Fruit fly (Drosophila melanogaster) whole organism, embryonic: ENCODE data around the gene CG2533.

Source experiments
- Adf1 ChIP-seq: fragments of 200-800 bp; sonication (Bioruptor generic); IDR thresholded peaks from 2 replicates; pipeline ENCODE4 v1.3.6; 2022; ENCODE audit warnings: missing biosample characterization, missing genetic modification characterization
- CG10209 ChIP-seq: fragments of 200-800 bp; sonication (Bioruptor generic); optimal IDR thresholded peaks from 3 replicates; lab custom pipeline; 2017; ENCODE audit warnings: missing biosample characterization, mild to moderate bottlenecking, missing genetic modification characterization, missing genetic modification reagents
- CG10565 ChIP-seq: fragments of 200-800 bp; sonication (Bioruptor generic); optimal IDR thresholded peaks from 3 replicates; lab custom pipeline; 2016; ENCODE audit warnings: missing biosample characterization, mild to moderate bottlenecking, missing genetic modification characterization
- CG12071 ChIP-seq: fragments of 200-800 bp; sonication (Bioruptor generic); optimal IDR thresholded peaks from 3 replicates; lab custom pipeline; 2018; ENCODE audit warnings: missing biosample characterization, mild to moderate bottlenecking, missing genetic modification characterization
- CG16863 ChIP-seq: fragments of 200-800 bp; sonication (Bioruptor generic); optimal IDR thresholded peaks from 3 replicates; lab custom pipeline; 2016; ENCODE audit warnings: missing biosample characterization, missing genetic modification characterization
- CG17802 ChIP-seq: fragments of 200-800 bp; sonication (Bioruptor generic); optimal IDR thresholded peaks from 2 replicates; lab custom pipeline; 2018; ENCODE audit warnings: missing biosample characterization, mild to moderate bottlenecking, missing genetic modification characterization, moderate library complexity
- CG18599 ChIP-seq: fragments of 200-800 bp; sonication (Bioruptor generic); optimal IDR thresholded peaks from 3 replicates; lab custom pipeline; 2017; ENCODE audit warnings: missing biosample characterization, missing genetic modification characterization, mild to moderate bottlenecking, moderate library complexity, missing genetic modification reagents
- CG2129 ChIP-seq: fragments of 200-800 bp; sonication (Bioruptor generic); IDR thresholded peaks from 2 replicates; pipeline ENCODE4 v1.3.6; 2022; ENCODE audit warnings: missing biosample characterization, missing genetic modification characterization; ENCODE audit not compliant: partially characterized antibody
- CG31441 ChIP-seq: fragments of 200-800 bp; sonication (Bioruptor generic); IDR thresholded peaks from 2 replicates; pipeline ENCODE4 v1.3.6; 2022; ENCODE audit warnings: missing biosample characterization, missing genetic modification characterization
- CG32767 ChIP-seq: fragments of 200-800 bp; sonication (Bioruptor generic); IDR thresholded peaks from 2 replicates; pipeline ENCODE4 v1.3.6; 2022; ENCODE audit warnings: missing biosample characterization, missing genetic modification characterization
- CG32772 ChIP-seq: fragments of 200-800 bp; sonication (Bioruptor generic); IDR thresholded peaks from 2 replicates; pipeline ENCODE4 v1.3.6; 2022; ENCODE audit warnings: missing biosample characterization, missing genetic modification characterization
- CG34376 ChIP-seq: fragments of 200-800 bp; sonication (Bioruptor generic); optimal IDR thresholded peaks from 2 replicates; lab custom pipeline; 2018; ENCODE audit warnings: missing biosample characterization, mild to moderate bottlenecking, missing genetic modification characterization
- CG3847 ChIP-seq: fragments of 200-800 bp; sonication (Bioruptor generic); IDR thresholded peaks from 2 replicates; pipeline ENCODE4 v1.3.6; 2022; ENCODE audit warnings: missing biosample characterization, missing genetic modification characterization
- CG4282 ChIP-seq: fragments of 200-800 bp; sonication (Bioruptor generic); optimal IDR thresholded peaks from 2 replicates; lab custom pipeline; 2016; ENCODE audit warnings: missing biosample characterization, missing genetic modification characterization
- CG43689 ChIP-seq: fragments of 200-800 bp; sonication (Bioruptor generic); IDR thresholded peaks from 2 replicates; pipeline ENCODE4 v1.3.6; 2022; ENCODE audit warnings: missing biosample characterization, missing genetic modification characterization
- CG5953 ChIP-seq: fragments of 200-800 bp; sonication (Bioruptor generic); IDR thresholded peaks from 2 replicates; pipeline ENCODE4 v1.3.6; 2022; ENCODE audit warnings: missing biosample characterization, missing genetic modification characterization
- CG6654 ChIP-seq: fragments of 200-800 bp; sonication (Bioruptor generic); optimal IDR thresholded peaks from 2 replicates; lab custom pipeline; 2017; ENCODE audit warnings: missing biosample characterization, mild to moderate bottlenecking, missing genetic modification characterization
- CG7357 ChIP-seq: fragments of 200-800 bp; sonication (Bioruptor generic); IDR thresholded peaks from 3 replicates; pipeline ENCODE4 v1.3.6; 2022; ENCODE audit warnings: missing biosample characterization, missing genetic modification characterization
- CG8944 ChIP-seq: fragments of 200-800 bp; sonication (Bioruptor generic); optimal IDR thresholded peaks from 3 replicates; lab custom pipeline; 2016; ENCODE audit warnings: missing biosample characterization, missing genetic modification characterization
- Camta ChIP-seq: fragments of 200-800 bp; sonication (Bioruptor generic); optimal IDR thresholded peaks from 2 replicates; lab custom pipeline; 2016; ENCODE audit warnings: missing biosample characterization, missing genetic modification characterization
- CoRest ChIP-seq: fragments of 200-800 bp; sonication (Bioruptor generic); optimal IDR thresholded peaks from 3 replicates; lab custom pipeline; 2018; ENCODE audit warnings: missing biosample characterization, mild to moderate bottlenecking, missing genetic modification characterization, moderate library complexity
- CrebB ChIP-seq: fragments of 200-800 bp; sonication (Bioruptor generic); optimal IDR thresholded peaks from 3 replicates; lab custom pipeline; 2018; ENCODE audit warnings: missing biosample characterization, mild to moderate bottlenecking, missing genetic modification characterization
- Deaf1 ChIP-seq: fragments of 200-800 bp; optimal IDR thresholded peaks from 3 replicates; lab custom pipeline; 2019; ENCODE audit warnings: missing biosample characterization, mild to moderate bottlenecking, missing genetic modification characterization, moderate library complexity
- Dfd ChIP-seq, 2 experiments: fragments of >200 bp; optimal IDR thresholded peaks; 2 replicates each; lab custom pipeline; 2017; ENCODE audit warnings: missing biosample characterization in 2 of 2, missing genetic modification characterization in 2 of 2
- Dll ChIP-seq: fragments of 200-800 bp; sonication (Bioruptor generic); IDR thresholded peaks from 4 replicates; pipeline ENCODE4 v1.3.6; 2022; ENCODE audit warnings: missing biosample characterization, missing genetic modification characterization; ENCODE audit not compliant: partially characterized antibody
- Hand ChIP-seq: fragments of 200-800 bp; sonication (Bioruptor generic); optimal IDR thresholded peaks from 2 replicates; lab custom pipeline; 2017; ENCODE audit warnings: mild to moderate bottlenecking, missing biosample characterization, missing genetic modification reagents, missing genetic modification characterization
- HmgD ChIP-seq: fragments of 200-800 bp; sonication (Bioruptor generic); optimal IDR thresholded peaks from 3 replicates; lab custom pipeline; 2016; ENCODE audit warnings: missing biosample characterization, missing genetic modification characterization
- Hr51 ChIP-seq, 2 experiments: fragments of 200-800 bp; sonication (Bioruptor generic); optimal IDR thresholded peaks; 2 replicates in 1 of 2; 3 replicates in 1 of 2; lab custom pipeline; 2016 to 2018; ENCODE audit warnings: missing biosample characterization in 2 of 2, missing genetic modification characterization in 2 of 2, mild to moderate bottlenecking in 1 of 2, moderate library complexity in 1 of 2
- Hsf ChIP-seq: fragments of 200-800 bp; sonication (Bioruptor generic); optimal IDR thresholded peaks from 3 replicates; lab custom pipeline; 2016; ENCODE audit warnings: missing biosample characterization, missing genetic modification characterization
- Med ChIP-seq: fragments of 200-800 bp; sonication (Bioruptor generic); peaks from one replicate; lab custom pipeline; 2016; ENCODE audit warnings: missing biosample characterization, missing genetic modification characterization, mild to moderate bottlenecking, inconsistent platforms, moderate library complexity
- Nf-YA ChIP-seq: fragments of 200-800 bp; sonication (Bioruptor generic); IDR thresholded peaks from 2 replicates; pipeline ENCODE4 v1.3.6; 2022; ENCODE audit warnings: missing biosample characterization, missing genetic modification characterization
- Optix ChIP-seq: fragments of 200-800 bp; sonication (Bioruptor generic); IDR thresholded peaks from 3 replicates; pipeline ENCODE4 v1.3.6; 2022; ENCODE audit warnings: missing biosample characterization, missing genetic modification characterization
- caup ChIP-seq: fragments of 200-800 bp; sonication (Bioruptor generic); optimal IDR thresholded peaks from 3 replicates; lab custom pipeline; 2017; ENCODE audit warnings: missing biosample characterization, mild to moderate bottlenecking, missing genetic modification characterization, moderate library complexity; ENCODE audit not compliant: severe bottlenecking
- crc ChIP-seq: fragments of 200-800 bp; sonication (Bioruptor generic); optimal IDR thresholded peaks from 2 replicates; lab custom pipeline; 2016; ENCODE audit warnings: missing biosample characterization, missing genetic modification characterization
- eyg ChIP-seq: fragments of 200-800 bp; sonication (Bioruptor generic); optimal IDR thresholded peaks from 3 replicates; lab custom pipeline; 2016; ENCODE audit warnings: missing biosample characterization, missing genetic modification characterization
- fd3F ChIP-seq: fragments of 200-800 bp; sonication (Bioruptor generic); optimal IDR thresholded peaks from 2 replicates; lab custom pipeline; 2018; ENCODE audit warnings: missing biosample characterization, mild to moderate bottlenecking, missing genetic modification characterization, moderate library complexity
- gcm2 ChIP-seq: fragments of 200-800 bp; sonication (Bioruptor generic); optimal IDR thresholded peaks from 2 replicates; lab custom pipeline; 2016; ENCODE audit warnings: missing biosample characterization, missing genetic modification characterization
- gfzf ChIP-seq: fragments of 200-800 bp; sonication (Bioruptor generic); optimal IDR thresholded peaks from 2 replicates; lab custom pipeline; 2016; ENCODE audit warnings: missing biosample characterization, mild to moderate bottlenecking, missing genetic modification characterization, moderate library complexity
- hth ChIP-seq: fragments of >200 bp; optimal IDR thresholded peaks from 2 replicates; lab custom pipeline; 2017; ENCODE audit warnings: inconsistent platforms
- mam ChIP-seq: fragments of 200-800 bp; sonication (Bioruptor generic); optimal IDR thresholded peaks from 3 replicates; lab custom pipeline; 2016; ENCODE audit warnings: missing biosample characterization, missing genetic modification characterization
- pfk ChIP-seq: fragments of 200-800 bp; sonication (Bioruptor generic); optimal IDR thresholded peaks from 2 replicates; lab custom pipeline; 2018; ENCODE audit warnings: missing biosample characterization, mild to moderate bottlenecking, missing genetic modification characterization, moderate library complexity
- pum ChIP-seq: fragments of 200-800 bp; sonication (Bioruptor generic); optimal IDR thresholded peaks from 2 replicates; lab custom pipeline; 2016; ENCODE audit warnings: missing biosample characterization, missing genetic modification characterization
- sc ChIP-seq, 3 experiments: fragments of >200 bp in 2 of 3; fragments of 200-800 bp in 1 of 3; sonication (Bioruptor generic) in 1 of 3; optimal IDR thresholded peaks; 2 replicates in 2 of 3; 3 replicates in 1 of 3; lab custom pipeline; 2017; ENCODE audit warnings: mild to moderate bottlenecking in 1 of 3, missing biosample characterization in 1 of 3, missing genetic modification characterization in 1 of 3, missing genetic modification reagents in 1 of 3
- sd ChIP-seq: fragments of 200-800 bp; sonication (Bioruptor generic); optimal IDR thresholded peaks from 3 replicates; lab custom pipeline; 2018; ENCODE audit warnings: missing biosample characterization, mild to moderate bottlenecking, missing genetic modification characterization, moderate library complexity
- seq ChIP-seq: fragments of 200-800 bp; sonication (Bioruptor generic); IDR thresholded peaks from 2 replicates; pipeline ENCODE4 v1.3.6; 2022; ENCODE audit warnings: missing biosample characterization, missing genetic modification characterization
- sisA ChIP-seq: fragments of 200-800 bp; sonication (Bioruptor generic); IDR thresholded peaks from 2 replicates; pipeline ENCODE4 v1.3.6; 2022; ENCODE audit warnings: missing biosample characterization, missing genetic modification characterization
- stc ChIP-seq: fragments of 200-800 bp; sonication (Bioruptor generic); IDR thresholded peaks from 2 replicates; pipeline ENCODE4 v1.3.6; 2022; ENCODE audit warnings: missing biosample characterization, missing genetic modification characterization
- tx ChIP-seq: fragments of 200-800 bp; sonication (Bioruptor generic); optimal IDR thresholded peaks from 2 replicates; lab custom pipeline; 2016; ENCODE audit warnings: missing biosample characterization, missing genetic modification characterization
- vfl ChIP-seq: fragments of 200-800 bp; sonication (Bioruptor generic); optimal IDR thresholded peaks from 2 replicates; lab custom pipeline; 2016; ENCODE audit warnings: missing biosample characterization, missing genetic modification characterization

The CG2533 gene

dm6 chrX:11580200-11580840 lies 23.7 kb downstream of the CG2533 start, which contains the start of gene nod (continued):
- TF ChIP-seq mam (GFP tag; lab: Kevin White, UChicago) (peak; percentile 81), Adf1 (GFP tag; lab: Robert Waterston, UW) (peak; percentile 14; the same call in 1 of the 2 replicates), CG4282 (GFP tag; lab: Kevin White, UChicago) (no peak), CoRest (tag; lab: Kevin White, UChicago) (peak; percentile 81), seq (GFP tag; lab: Robert Waterston, UW) (peak; percentile 15; the same call in 1 of the 2 replicates), Dll (GFP tag; lab: Robert Waterston, UW) (peak; percentile 70; the same call in 3 of the 4 replicates), CG12071 (GFP tag; lab: Kevin White, UChicago) (peak; percentile 32), sd (tag; lab: Kevin White, UChicago) (peak; percentile 76), CG32772 (GFP tag; lab: Robert Waterston, UW) (no peak), CG18599 (peak; percentile 70), CG8944 (peak; percentile 50), Hand (GFP tag; lab: Kevin White, UChicago) (no peak), stc (GFP tag; lab: Robert Waterston, UW) (no peak), CrebB (peak; percentile 7), Dfd (GFP tag; optimal IDR thresholded peaks at IDR 0.05; lab: Kevin White, UChicago) (no peak), fd3F (peak; percentile 23), vfl (peak; percentile 17), Optix (GFP tag; lab: Robert Waterston, UW) (peak; percentile 27; the same call in 1 of the 3 replicates), Camta (GFP tag; lab: Kevin White, UChicago) (peak; percentile 27), gfzf (GFP tag; lab: Kevin White, UChicago) (peak; percentile 92), CG43689 (GFP tag; lab: Robert Waterston, UW) (no peak), gcm2 (GFP tag; lab: Kevin White, UChicago) (peak; percentile 46), CG7357 (GFP tag; lab: Robert Waterston, UW) (peak; percentile 13; the same call in 1 of the 3 replicates), sisA (GFP tag; lab: Robert Waterston, UW) (peak; percentile 66), CG10209 (GFP tag; lab: Kevin White, UChicago) (peak; percentile 46), CG17802 (tag; lab: Kevin White, UChicago) (no peak), CG34376 (GFP tag; lab: Kevin White, UChicago) (peak; percentile 49), sc (optimal IDR thresholded peaks at IDR 0.05; lab: Kevin White, UChicago) (no peak), sc (GFP tag; optimal IDR thresholded peaks at IDR 0.05; lab: Kevin White, UChicago) (no peak), tx (GFP tag; lab: Kevin White, UChicago) (peak; percentile 35), Hr51 (GFP tag; optimal IDR thresholded peaks at IDR 0.05; lab: Kevin White, UChicago) (peak; percentile 46 to 58), CG32767 (GFP tag; lab: Robert Waterston, UW) (peak; percentile 33; the same call in 1 of the 2 replicates), caup (GFP tag; lab: Kevin White, UChicago) (peak; percentile 68), CG3847 (GFP tag; lab: Robert Waterston, UW) (peak; percentile 62), CG31441 (peak; percentile 53; the same call in 1 of the 2 replicates), eyg (GFP tag; lab: Kevin White, UChicago) (no peak), Hsf (peak; percentile 68), Med (GFP tag; lab: Kevin White, UChicago) (peak; percentile 92), pum (GFP tag; lab: Kevin White, UChicago) (peak; percentile 51), Deaf1 (tag; lab: Kevin White, UChicago) (peak; percentile 21), CG16863 (GFP tag; lab: Kevin White, UChicago) (peak; percentile 66), Nf-YA (GFP tag; lab: Robert Waterston, UW) (peak; percentile 35; the same call in 1 of the 2 replicates), HmgD (peak; percentile 55), CG5953 (peak; percentile 32; the same call in 1 of the 2 replicates), hth (no peak), pfk (GFP tag; lab: Kevin White, UChicago) (no peak), CG2129 (GFP tag; lab: Robert Waterston, UW) (peak; percentile 34; the same call in 1 of the 2 replicates), CG10565 (no peak), CG6654 (GFP tag; lab: Kevin White, UChicago) (no peak), crc (GFP tag; lab: Kevin White, UChicago) (peak; percentile 22)
